Worm (Caenorhabditis elegans) whole organism, L4 larva: ENCODE measurements around the gene srx-3.

Experiments used
- F26F4.8 ChIP-seq: fragments of 200-800 bp; sonication (Bioruptor generic); conservative IDR thresholded peaks from 2 replicates; pipeline ENCODE4 v1.3.6; 2022; ENCODE audit warnings: missing genetic modification characterization, missing compliant biosample characterization
- F37D6.2 ChIP-seq: sonication (generic microtip); optimal IDR thresholded peaks from 2 replicates; lab custom pipeline; 2016; ENCODE audit warnings: mild to moderate bottlenecking, missing genetic modification characterization, missing compliant biosample characterization
- F49E8.2 ChIP-seq: sonication (generic microtip); optimal IDR thresholded peaks from 2 replicates; lab custom pipeline; 2016; ENCODE audit warnings: missing compliant biosample characterization, mild to moderate bottlenecking, missing genetic modification characterization, borderline replicate concordance
- T20F7.1 ChIP-seq: fragments of 200-800 bp; sonication (Bioruptor generic); optimal IDR thresholded peaks from 2 replicates; lab custom pipeline; 2018; ENCODE audit warnings: mild to moderate bottlenecking, missing genetic modification characterization, missing compliant biosample characterization
- T26A8.4 ChIP-seq: fragments of 200-800 bp; sonication (Bioruptor generic); IDR thresholded peaks from 2 replicates; pipeline ENCODE4 v1.3.6; 2022; ENCODE audit warnings: missing genetic modification characterization, missing compliant biosample characterization
- ZK337.2 ChIP-seq: fragments of 200-800 bp; sonication (Bioruptor generic); IDR thresholded peaks from 2 replicates; pipeline ENCODE4 v1.3.6; 2022; ENCODE audit warnings: missing genetic modification reagents, missing genetic modification characterization, missing compliant biosample characterization
- aha-1 ChIP-seq: fragments of 150-350 bp; peaks from one replicate; lab custom pipeline; 2014; ENCODE audit warnings: missing biosample characterization, missing genetic modification characterization
- ceh-28 ChIP-seq: fragments of 150-350 bp; optimal IDR thresholded peaks from 2 replicates; lab custom pipeline; 2014; ENCODE audit warnings: missing biosample characterization, missing genetic modification reagents, missing genetic modification characterization
- ctbp-1 ChIP-seq: fragments of 200-800 bp; sonication (Bioruptor generic); IDR thresholded peaks from 2 replicates; pipeline ENCODE4 v1.3.6; 2022; ENCODE audit warnings: missing genetic modification reagents, missing genetic modification characterization, missing compliant biosample characterization
- daf-16 ChIP-seq, 3 experiments: sonication (generic microtip); optimal IDR thresholded peaks; 2 replicates each; lab custom pipeline; 2016 to 2017; ENCODE audit warnings: missing genetic modification characterization in 3 of 3, missing genetic modification reagents in 3 of 3, mild to moderate bottlenecking in 2 of 3, missing compliant biosample characterization in 2 of 3, missing biosample characterization in 1 of 3, moderate library complexity in 1 of 3
- daf-19 ChIP-seq: fragments of 200-800 bp; sonication (Bioruptor generic); conservative IDR thresholded peaks from 2 replicates; pipeline ENCODE4 v1.3.6; 2022; ENCODE audit warnings: missing genetic modification characterization, missing compliant biosample characterization
- dmd-6 ChIP-seq: fragments of 200-800 bp; sonication (Bioruptor generic); IDR thresholded peaks from 2 replicates; pipeline ENCODE4 v1.3.6; 2022; ENCODE audit warnings: missing genetic modification reagents, missing genetic modification characterization, missing compliant biosample characterization
- dmd-9 ChIP-seq: fragments of 200-800 bp; sonication (Bioruptor generic); IDR thresholded peaks from 2 replicates; pipeline ENCODE4 v1.3.6; 2022; ENCODE audit warnings: missing genetic modification reagents, missing genetic modification characterization, missing compliant biosample characterization
- dpl-1 ChIP-seq: fragments of 150-350 bp; optimal IDR thresholded peaks from 2 replicates; lab custom pipeline; 2014; ENCODE audit warnings: missing biosample characterization, missing genetic modification reagents, missing genetic modification characterization
- dve-1 ChIP-seq: sonication (generic microtip); optimal IDR thresholded peaks from 2 replicates; lab custom pipeline; 2017; ENCODE audit warnings: antibody characterized with exemption, mild to moderate bottlenecking, missing genetic modification characterization, missing compliant biosample characterization; ENCODE audit not compliant: insufficient read depth
- fkh-10 ChIP-seq: fragments of 150-350 bp; optimal IDR thresholded peaks from 2 replicates; lab custom pipeline; 2014; ENCODE audit warnings: missing biosample characterization, missing genetic modification reagents, missing genetic modification characterization
- fos-1 ChIP-seq: fragments of 150-350 bp; optimal IDR thresholded peaks from 2 replicates; lab custom pipeline; 2014; ENCODE audit warnings: missing biosample characterization, missing genetic modification characterization
- hlh-11 ChIP-seq: fragments of 200-800 bp; sonication (Bioruptor generic); optimal IDR thresholded peaks from 2 replicates; lab custom pipeline; 2018; ENCODE audit warnings: mild to moderate bottlenecking, missing genetic modification characterization, missing compliant biosample characterization
- lin-15B ChIP-seq: fragments of 150-350 bp; sonication (generic microtip); optimal IDR thresholded peaks from 3 replicates; lab custom pipeline; 2014; ENCODE audit warnings: missing biosample characterization, missing genetic modification characterization
- lir-3 ChIP-seq: sonication (generic microtip); optimal IDR thresholded peaks from 2 replicates; lab custom pipeline; 2016; ENCODE audit warnings: mild to moderate bottlenecking, missing genetic modification characterization, missing compliant biosample characterization
- lsy-2 ChIP-seq, 2 experiments: fragments of 150-350 bp in 1 of 2; sonication (generic microtip) in 1 of 2; optimal IDR thresholded peaks; 2 replicates each; lab custom pipeline; 2014 to 2017; ENCODE audit warnings: missing biosample characterization in 2 of 2, missing genetic modification characterization in 2 of 2
- madf-9 ChIP-seq: fragments of 200-800 bp; sonication (Bioruptor generic); conservative IDR thresholded peaks from 2 replicates; pipeline ENCODE4 v1.3.6; 2022; ENCODE audit warnings: missing genetic modification reagents, missing genetic modification characterization, missing compliant biosample characterization
- mdl-1 ChIP-seq, 2 experiments: fragments of 150-350 bp in 1 of 2; sonication (generic microtip) in 1 of 2; optimal IDR thresholded peaks; 2 replicates each; lab custom pipeline; 2014 to 2017; ENCODE audit warnings: missing biosample characterization in 2 of 2, missing genetic modification characterization in 2 of 2
- mep-1 ChIP-seq: fragments of 150-350 bp; sonication (generic microtip); optimal IDR thresholded peaks from 3 replicates; lab custom pipeline; 2014; ENCODE audit warnings: missing biosample characterization, missing genetic modification characterization
- mes-2 ChIP-seq: sonication (generic microtip); optimal IDR thresholded peaks from 2 replicates; lab custom pipeline; 2016; ENCODE audit warnings: missing genotype, mild to moderate bottlenecking, missing genetic modification characterization, missing compliant biosample characterization; ENCODE audit not compliant: poor library complexity, severe bottlenecking
- nhr-11 ChIP-seq: fragments of 150-350 bp; optimal IDR thresholded peaks from 2 replicates; lab custom pipeline; 2014; ENCODE audit warnings: missing biosample characterization, missing genetic modification characterization
- nhr-28 ChIP-seq: fragments of 150-350 bp; optimal IDR thresholded peaks from 2 replicates; lab custom pipeline; 2014; ENCODE audit warnings: missing biosample characterization, missing genetic modification characterization
- nhr-41 ChIP-seq: fragments of 200-800 bp; sonication (Bioruptor generic); IDR thresholded peaks from 2 replicates; pipeline ENCODE4 v1.3.6; 2022; ENCODE audit warnings: missing genetic modification reagents, missing genetic modification characterization, missing compliant biosample characterization
- nhr-42 ChIP-seq: fragments of 200-800 bp; sonication (Bioruptor generic); IDR thresholded peaks from 2 replicates; pipeline ENCODE4 v1.3.6; 2022; ENCODE audit warnings: missing genetic modification characterization, missing compliant biosample characterization
- nhr-6 ChIP-seq: fragments of 150-350 bp; optimal IDR thresholded peaks from 2 replicates; lab custom pipeline; 2014; ENCODE audit warnings: missing biosample characterization, missing genetic modification characterization
- nhr-76 ChIP-seq: fragments of 150-350 bp; optimal IDR thresholded peaks from 2 replicates; lab custom pipeline; 2014; ENCODE audit warnings: missing biosample characterization, missing genetic modification characterization
- nhr-77 ChIP-seq: fragments of 150-350 bp; optimal IDR thresholded peaks from 2 replicates; lab custom pipeline; 2014; ENCODE audit warnings: missing biosample characterization, missing genetic modification characterization
- php-3 ChIP-seq: fragments of 200-800 bp; sonication (Bioruptor generic); IDR thresholded peaks from 2 replicates; pipeline ENCODE4 v1.3.6; 2022; ENCODE audit warnings: missing genetic modification reagents, missing genetic modification characterization, missing compliant biosample characterization
- pqm-1 ChIP-seq: sonication (generic microtip); optimal IDR thresholded peaks from 2 replicates; lab custom pipeline; 2017; ENCODE audit warnings: missing biosample characterization, missing genetic modification characterization
- sdz-12 ChIP-seq: fragments of 200-800 bp; sonication (Bioruptor generic); optimal IDR thresholded peaks from 2 replicates; lab custom pipeline; 2018; ENCODE audit warnings: mild to moderate bottlenecking, missing genetic modification characterization, missing compliant biosample characterization
- set-16 ChIP-seq: fragments of 200-800 bp; sonication (Bioruptor generic); IDR thresholded peaks from 2 replicates; pipeline ENCODE4 v1.3.6; 2022; ENCODE audit warnings: missing genetic modification reagents, missing genetic modification characterization, missing compliant biosample characterization
- skn-1 ChIP-seq: fragments of 150-350 bp; optimal IDR thresholded peaks from 2 replicates; lab custom pipeline; 2014; ENCODE audit warnings: missing biosample characterization, missing genetic modification characterization
- snpc-1.2 ChIP-seq: fragments of 200-800 bp; sonication (Bioruptor generic); IDR thresholded peaks from 2 replicates; pipeline ENCODE4 v1.3.6; 2022; ENCODE audit warnings: missing genetic modification reagents, missing genetic modification characterization, missing compliant biosample characterization
- snpc-4 ChIP-seq: fragments of 150-350 bp; optimal IDR thresholded peaks from 2 replicates; lab custom pipeline; 2014; ENCODE audit warnings: missing biosample characterization, missing genetic modification characterization
- spr-3 ChIP-seq: fragments of 200-800 bp; sonication (Bioruptor generic); optimal IDR thresholded peaks from 2 replicates; lab custom pipeline; 2018; ENCODE audit warnings: mild to moderate bottlenecking, missing genetic modification characterization, missing compliant biosample characterization
- unc-62 ChIP-seq, 3 experiments: fragments of 150-350 bp in 1 of 3; sonication (generic microtip); optimal IDR thresholded peaks in 2 of 3; peaks in 1 of 3; 1 replicate in 1 of 3; 2 replicates in 2 of 3; lab custom pipeline; 2014 to 2017; ENCODE audit warnings: missing biosample characterization in 3 of 3, missing genetic modification characterization in 3 of 3, missing genetic modification reagents in 3 of 3, missing genotype in 1 of 3
- vab-7 ChIP-seq: fragments of 200-800 bp; sonication (Bioruptor generic); IDR thresholded peaks from 2 replicates; pipeline ENCODE4 v1.3.6; 2022; ENCODE audit warnings: missing genetic modification reagents, missing genetic modification characterization, missing compliant biosample characterization

srx-3 gene

ce11 chrV:8972271-8972670 is 33.1 kb upstream of the srx-3 start, which contains the start of gene nhr-195:
Gene nhr-195 (minus strand): TSS chrV:8972371.
- TF ChIP-seq mdl-1 (tag; optimal IDR thresholded peaks at IDR 0.05; lab: Kevin White, UChicago): no peak
- no peak for TF ChIP-seq F37D6.2 (tag; lab: Kevin White, UChicago)
- no peak for TF ChIP-seq ceh-28 (tag; lab: Kevin White, UChicago)
- no peak for TF ChIP-seq madf-9 (GFP tag; lab: Robert Waterston, UW)
- no peak for TF ChIP-seq lir-3 (tag; lab: Kevin White, UChicago)
- no peak for TF ChIP-seq daf-16 (GFP tag; optimal IDR thresholded peaks at IDR 0.05; lab: Kevin White, UChicago)
- no peak for TF ChIP-seq daf-16 (tag; optimal IDR thresholded peaks at IDR 0.05; lab: Kevin White, UChicago)
- TF ChIP-seq F26F4.8 (GFP tag; lab: Robert Waterston, UW): no peak
- TF ChIP-seq set-16: no peak
- TF ChIP-seq T20F7.1: no peak
- TF ChIP-seq spr-3 (GFP tag; lab: Kevin White, UChicago): no peak

DNA sequence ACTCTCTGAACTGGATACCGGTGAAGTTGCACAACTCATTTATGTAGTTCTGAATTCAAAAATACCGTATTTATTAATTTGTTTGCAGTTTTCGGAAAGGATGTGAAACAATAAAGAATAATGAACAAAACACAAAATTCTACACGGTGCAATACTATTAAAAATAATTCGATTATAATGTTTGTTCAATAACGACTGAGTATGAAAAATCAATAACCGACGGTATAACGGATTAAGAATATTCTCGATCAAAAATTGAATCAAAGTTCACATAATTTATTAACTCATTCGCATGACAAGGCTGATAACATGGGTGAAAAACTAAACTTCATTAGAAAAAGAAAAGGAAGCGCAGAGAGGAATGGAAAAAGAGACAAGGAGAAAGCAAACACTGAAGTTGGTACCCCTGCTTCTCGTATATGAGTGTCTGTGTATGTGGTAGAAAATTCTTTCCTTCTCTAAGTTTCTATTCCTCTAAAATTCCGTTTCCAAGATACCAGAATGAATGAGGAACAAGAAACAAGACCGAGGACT is 30.4 kb upstream of the srx-3 start, which contains the start of gene nhr-143:
Gene nhr-143 (minus strand): TSS at position 51 of the 534 bp plus-strand sequence.
- peak; percentile 31 for TF ChIP-seq nhr-77 (tag; lab: Kevin White, UChicago)
- no peak for TF ChIP-seq daf-19
- peak; percentile 41 for TF ChIP-seq pqm-1 (tag; lab: Kevin White, UChicago)
- TF ChIP-seq dve-1: peak; percentile 61
- TF ChIP-seq hlh-11 (tag; lab: Kevin White, UChicago): peak; percentile 47
- TF ChIP-seq sdz-12 (GFP tag; lab: Kevin White, UChicago): no peak
- no peak for TF ChIP-seq nhr-76 (tag; lab: Kevin White, UChicago)
- TF ChIP-seq lsy-2 (tag; optimal IDR thresholded peaks at IDR 0.05; lab: Kevin White, UChicago): peak in 1 of 2 experiments; percentile 17
- TF ChIP-seq mep-1 (tag; lab: Kevin White, UChicago): peak; percentile 11
- no peak for TF ChIP-seq daf-16 (GFP tag; optimal IDR thresholded peaks at IDR 0.05; lab: Kevin White, UChicago)
- TF ChIP-seq daf-16 (tag; optimal IDR thresholded peaks at IDR 0.05; lab: Kevin White, UChicago): peak; percentile 27
- peak in 1 of 2 experiments; percentile 10 for TF ChIP-seq unc-62 (GFP tag; optimal IDR thresholded peaks at IDR 0.05 in 1 of 2; lab: Kevin White, UChicago)
- TF ChIP-seq unc-62 (tag; optimal IDR thresholded peaks at IDR 0.05; lab: Kevin White, UChicago): no peak
- peak; percentile 43 for TF ChIP-seq nhr-28 (tag; lab: Kevin White, UChicago)
- peak; percentile 50 for TF ChIP-seq dmd-6 (GFP tag; lab: Robert Waterston, UW)

DNA sequence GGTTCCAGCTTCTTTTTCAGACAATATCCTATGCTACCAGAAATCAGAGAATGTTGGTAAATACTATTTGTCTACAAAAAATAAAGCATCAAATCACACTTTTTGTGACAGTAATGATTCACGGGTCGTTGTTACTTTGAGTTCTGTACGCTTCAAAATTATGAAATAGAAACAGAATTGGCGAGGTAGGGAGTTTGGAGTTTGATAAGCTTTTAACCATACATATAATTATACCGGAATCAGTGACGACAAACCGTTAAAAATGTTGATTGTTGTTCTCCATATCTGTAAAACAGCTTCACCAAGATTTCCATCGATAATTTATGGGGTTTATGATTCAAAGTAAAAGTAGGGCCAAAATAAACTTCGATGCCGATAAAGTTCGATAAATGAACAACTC is 27.4 kb upstream of the srx-3 start:
- no peak for TF ChIP-seq skn-1 (tag; lab: Kevin White, UChicago)
- no peak for TF ChIP-seq snpc-4 (tag; lab: Kevin White, UChicago)
- 0 out of 2 replicates have a peak, but pooled peaks have one; percentile 14 for TF ChIP-seq php-3
- TF ChIP-seq pqm-1 (tag; lab: Kevin White, UChicago): peak; percentile 46
- no peak for TF ChIP-seq dmd-9 (GFP tag; lab: Robert Waterston, UW)
- no peak for TF ChIP-seq daf-16 (GFP tag; optimal IDR thresholded peaks at IDR 0.05; lab: Kevin White, UChicago)
- TF ChIP-seq daf-16 (tag; optimal IDR thresholded peaks at IDR 0.05; lab: Kevin White, UChicago): peak; percentile 66

- TF ChIP-seq dpl-1 (no peak), lin-15B (tag; lab: Kevin White, UChicago) (no peak), fos-1 (no peak), fkh-10 (no peak), sdz-12 (GFP tag; lab: Kevin White, UChicago) (no peak), nhr-6 (tag; lab: Kevin White, UChicago) (no peak), ctbp-1 (no peak), hlh-11 (tag; lab: Kevin White, UChicago) (no peak), aha-1 (tag; lab: Kevin White, UChicago) (no peak), nhr-11 (tag; lab: Kevin White, UChicago) (no peak), mes-2 (tag; lab: Kevin White, UChicago) (no peak), vab-7 (GFP tag; lab: Robert Waterston, UW) (no peak), snpc-1.2 (GFP tag; lab: Robert Waterston, UW) (no peak), php-3 (no peak), F49E8.2 (tag; lab: Kevin White, UChicago) (no peak), nhr-41 (no peak), T26A8.4 (no peak), ZK337.2 (GFP tag; lab: Robert Waterston, UW) (no peak), nhr-28 (tag; lab: Kevin White, UChicago) (no peak), nhr-42 (GFP tag; lab: Robert Waterston, UW) (no peak)
Measured at ce11 chrV:8980845-8981244, 24.5 kb upstream of the srx-3 start, which contains the start of gene str-84. Gene str-84 (minus strand): TSS chrV:8980945.
